Fruit fly (Drosophila melanogaster): ENCODE measurements around the gene CG5167.

CG5167 gene

dm6 chr3R:12383784-12384183 lies 22.5 kb upstream of the CG5167 start:
- TF ChIP-seq CG8478 (optimal IDR thresholded peaks at IDR 0.05) = no peak
- no peak for TF ChIP-seq yki (optimal IDR thresholded peaks at IDR 0.05)
- TF ChIP-seq prd (optimal IDR thresholded peaks at IDR 0.05) = no peak
- no peak for TF ChIP-seq prd (GFP tag; IDR thresholded peaks at IDR 0.05)
- no peak for TF ChIP-seq Med (GFP tag)
- no peak for TF ChIP-seq Sin3A (optimal IDR thresholded peaks at IDR 0.05)
- no peak for TF ChIP-seq tup (GFP tag; optimal IDR thresholded peaks at IDR 0.05)
- TF ChIP-seq stwl (tag; optimal IDR thresholded peaks at IDR 0.05) = peak; percentile 39
- TF ChIP-seq Bteb2 (GFP tag; optimal IDR thresholded peaks at IDR 0.05) = no peak
- no peak for TF ChIP-seq CG12236 (GFP tag; optimal IDR thresholded peaks at IDR 0.05)
- peak; percentile 60 for TF ChIP-seq amos (GFP tag; IDR thresholded peaks at IDR 0.05; ENCODE audit: partially characterized antibody)
- no peak for TF ChIP-seq HLHmδ (GFP tag; optimal IDR thresholded peaks at IDR 0.05)
- no peak for TF ChIP-seq CG2712 (tag; optimal IDR thresholded peaks at IDR 0.05)
- TF ChIP-seq CG16813 (GFP tag; IDR thresholded peaks at IDR 0.05; ENCODE audit: partially characterized antibody) = peak; percentile 31; the same call in 1 of the 3 replicates
- peak; percentile 27; the same call in 1 of the 3 replicates for TF ChIP-seq knrl (GFP tag; IDR thresholded peaks at IDR 0.05; ENCODE audit: partially characterized antibody)
- peak; percentile 20; the same call in 1 of the 2 replicates for TF ChIP-seq Bgb (GFP tag; IDR thresholded peaks at IDR 0.05; ENCODE audit: partially characterized antibody)
- peak; percentile 21; the same call in 1 of the 2 replicates for TF ChIP-seq CG13287 (GFP tag; IDR thresholded peaks at IDR 0.05; ENCODE audit: partially characterized antibody)
- TF ChIP-seq tio (GFP tag; optimal IDR thresholded peaks at IDR 0.05) = no peak
- TF ChIP-seq nmo (GFP tag; optimal IDR thresholded peaks at IDR 0.05) = no peak
- TF ChIP-seq lola (GFP tag; optimal IDR thresholded peaks at IDR 0.05) = no peak
- no peak for TF ChIP-seq CG8944 (GFP tag; optimal IDR thresholded peaks at IDR 0.05)
- TF ChIP-seq CTCF (GFP tag; optimal IDR thresholded peaks at IDR 0.05) = peak; percentile 71
- TF ChIP-seq CG12071 (GFP tag; optimal IDR thresholded peaks at IDR 0.05) = no peak
- TF ChIP-seq chm (GFP tag; IDR thresholded peaks at IDR 0.05) = no peak
- no peak for TF ChIP-seq NC2β (GFP tag; optimal IDR thresholded peaks at IDR 0.05)

dm6 chr3R:12384274-12384673 lies 22.1 kb upstream of the CG5167 start:
- TF ChIP-seq CG6175 (GFP tag; IDR thresholded peaks at IDR 0.05) (peak; percentile 75; the same call in 1 of the 3 replicates), HLHmδ (GFP tag; optimal IDR thresholded peaks at IDR 0.05) (no peak), Drgx (GFP tag; IDR thresholded peaks at IDR 0.05) (0 out of 2 replicates have a peak, but pooled peaks have one; percentile 24)

DNA sequence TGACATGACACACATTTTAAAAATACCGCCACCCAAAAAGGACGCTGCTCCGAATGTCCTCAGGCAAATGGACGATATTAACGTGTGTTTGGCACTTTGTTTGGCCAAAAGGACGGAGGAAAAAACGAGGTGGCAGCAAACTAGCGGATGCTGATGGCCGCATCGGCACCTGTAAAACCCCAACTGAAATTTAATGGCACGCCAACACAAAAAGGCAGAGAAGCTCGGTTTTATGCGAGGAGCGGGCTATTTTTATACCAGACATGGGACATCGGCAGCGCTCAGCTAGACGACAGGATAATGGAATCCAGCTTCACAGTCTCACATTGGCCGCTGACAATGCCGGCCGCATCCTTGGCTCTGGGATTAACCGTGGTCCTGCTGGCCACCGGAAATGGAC lies 20.4 kb upstream of the CG5167 start, which contains the start of gene Sol1:
TSS of gene Sol1 (plus strand) at position 301 of the 400 bp plus-strand sequence.
- TF ChIP-seq CG14965 (GFP tag; optimal IDR thresholded peaks at IDR 0.05; ENCODE audit: borderline replicate concordance) = no peak
- TF ChIP-seq dysf (GFP tag; IDR thresholded peaks at IDR 0.05) = no peak
- no peak for TF ChIP-seq CG13287 (GFP tag; IDR thresholded peaks at IDR 0.05; ENCODE audit: partially characterized antibody)
- no peak for TF ChIP-seq esg (GFP tag; conservative IDR thresholded peaks at IDR 0.05)
- no peak for TF ChIP-seq CG17912 (GFP tag; optimal IDR thresholded peaks at IDR 0.05)
- no peak for TF ChIP-seq abd-A (tag; optimal IDR thresholded peaks at IDR 0.05)
- no peak for TF ChIP-seq insv (GFP tag; optimal IDR thresholded peaks at IDR 0.05)
- TF ChIP-seq Six4 (GFP tag; optimal IDR thresholded peaks at IDR 0.05) = no peak
- no peak for TF ChIP-seq Bdp1 (GFP tag; optimal IDR thresholded peaks at IDR 0.05)
- TF ChIP-seq da (GFP tag; optimal IDR thresholded peaks at IDR 0.05) = no peak
- TF ChIP-seq CG30020 (tag; optimal IDR thresholded peaks at IDR 0.05) = no peak

DNA sequence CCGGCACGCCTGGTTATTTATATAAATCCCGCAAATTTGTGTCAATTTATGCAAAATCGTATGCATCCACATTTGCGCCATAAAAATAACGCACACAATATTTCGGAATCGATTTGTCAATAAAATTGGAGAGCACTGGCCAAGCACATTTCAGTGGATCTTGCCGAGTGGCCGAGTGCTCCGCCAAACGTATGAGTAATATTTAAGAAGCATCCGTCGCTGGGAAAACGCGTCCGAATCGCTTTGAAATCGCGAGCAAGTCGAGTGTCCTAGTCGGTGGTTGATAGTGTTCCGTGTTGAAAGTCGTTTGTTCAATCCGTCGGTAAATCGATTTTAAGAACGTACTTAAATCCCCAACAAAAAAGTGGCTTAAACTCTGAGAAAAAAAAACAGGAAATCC lies 19.4 kb upstream of the CG5167 start, which contains the start of gene CG33098:
TSS of gene CG33098 (plus strand) at position 224 of the 400 bp plus-strand sequence.
- TF ChIP-seq CG2678 (tag; optimal IDR thresholded peaks at IDR 0.05) (no peak), CG8359 (GFP tag; optimal IDR thresholded peaks at IDR 0.05; ENCODE audit: borderline replicate concordance) (peak; percentile 97)

All from whole organism, embryonic.